Fruit fly (Drosophila melanogaster): ENCODE measurements around the gene tut.

Gene tut

DNA sequence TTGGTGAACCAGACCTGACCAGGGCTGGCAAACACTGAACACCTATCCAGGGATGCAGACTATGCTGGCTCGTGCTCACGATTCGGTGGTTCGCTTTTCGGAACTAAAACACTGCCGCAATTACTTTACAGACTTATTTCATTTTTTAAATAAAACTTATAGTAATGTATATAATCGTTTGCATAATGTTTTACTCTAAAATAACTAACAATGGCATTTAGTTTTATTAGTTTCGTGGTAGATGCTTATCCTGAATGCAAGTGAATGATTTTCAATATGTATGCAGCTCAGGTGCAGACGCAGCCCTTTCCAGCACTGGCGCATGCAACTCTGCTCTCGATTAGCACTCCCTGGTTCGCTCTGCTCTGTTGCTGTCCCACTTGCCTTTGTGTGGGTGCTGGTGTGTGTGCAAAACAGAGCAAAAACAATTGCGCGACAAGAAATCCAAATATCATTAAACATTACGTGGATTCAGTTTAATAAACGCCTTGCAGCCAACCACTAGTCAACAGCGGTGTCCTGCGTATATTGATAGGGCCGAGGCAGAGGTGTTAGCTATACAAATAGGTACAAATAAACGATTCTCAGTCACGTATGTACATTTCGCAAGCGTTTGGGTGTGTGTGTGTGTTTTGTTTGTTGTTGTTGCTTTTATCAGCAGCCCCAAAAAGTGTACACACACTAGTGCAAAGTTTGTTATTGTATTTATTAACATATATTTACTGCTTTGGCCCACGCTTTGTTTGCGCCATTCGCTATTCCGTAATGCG lies 23.7 kb downstream of the tut start, which contains the start of the genes ERR and Atg18a (continued):
- TF ChIP-seq CG5953 (GFP tag; IDR thresholded peaks at IDR 0.05) (0 out of 2 replicates have a peak, but pooled peaks have one; percentile 43), chinmo (GFP tag; IDR thresholded peaks at IDR 0.05; ENCODE audit: partially characterized antibody) (peak; percentile 47; the same call in 1 of the 4 replicates), btn (GFP tag; optimal IDR thresholded peaks at IDR 0.05) (peak; percentile 46), nom (GFP tag; optimal IDR thresholded peaks at IDR 0.05) (no peak), ken (GFP tag; IDR thresholded peaks at IDR 0.05) (peak; percentile 87), HLHmδ (GFP tag; optimal IDR thresholded peaks at IDR 0.05) (no peak), Mad (GFP tag; optimal IDR thresholded peaks at IDR 0.05) (peak; percentile 90), Taf1 (GFP tag; IDR thresholded peaks at IDR 0.05) (peak; percentile 78), croc (GFP tag; conservative IDR thresholded peaks at IDR 0.05) (peak; percentile 85), CG8281 (tag; optimal IDR thresholded peaks at IDR 0.05) (peak; percentile 48), CG9876 (GFP tag; optimal IDR thresholded peaks at IDR 0.05) (peak; percentile 80), CG1832 (GFP tag; optimal IDR thresholded peaks at IDR 0.05) (peak; percentile 23), CG18619 (GFP tag; optimal IDR thresholded peaks at IDR 0.05) (peak; percentile 86), hth (optimal IDR thresholded peaks at IDR 0.05) (no peak), Max (GFP tag; optimal IDR thresholded peaks at IDR 0.05) (peak; percentile 81), Pdp1 (GFP tag; optimal IDR thresholded peaks at IDR 0.05) (peak; percentile 61 to 89), CG10462 (GFP tag; optimal IDR thresholded peaks at IDR 0.05) (peak; percentile 71), salm (tag; optimal IDR thresholded peaks at IDR 0.05) (peak; percentile 16), gro (GFP tag; optimal IDR thresholded peaks at IDR 0.05) (peak; percentile 66), CG12659 (GFP tag; optimal IDR thresholded peaks at IDR 0.05) (peak; percentile 92), CG14860 (GFP tag; IDR thresholded peaks at IDR 0.05; ENCODE audit: partially characterized antibody) (peak; percentile 36; the same call in 1 of the 3 replicates), Dbx (GFP tag; IDR thresholded peaks at IDR 0.05) (peak; percentile 86), CG15514 (GFP tag; optimal IDR thresholded peaks at IDR 0.05) (peak; percentile 99), sens-2 (GFP tag; IDR thresholded peaks at IDR 0.05) (peak; percentile 72; the same call in 1 of the 2 replicates), CG2116 (GFP tag; optimal IDR thresholded peaks at IDR 0.05) (peak; percentile 99), MTF-1 (GFP tag; optimal IDR thresholded peaks at IDR 0.05; ENCODE audit: borderline replicate concordance) (no peak), maf-S (GFP tag; optimal IDR thresholded peaks at IDR 0.05) (peak; percentile 79), CG2199 (GFP tag; IDR thresholded peaks at IDR 0.05) (peak; percentile 51; the same call in 1 of the 3 replicates), Myb (GFP tag; optimal IDR thresholded peaks at IDR 0.05) (peak; percentile 51), HmgZ (tag; optimal IDR thresholded peaks at IDR 0.05) (peak; percentile 87), CG9817 (tag; optimal IDR thresholded peaks at IDR 0.05) (peak; percentile 91), grau (tag; optimal IDR thresholded peaks at IDR 0.05) (peak; percentile 85), MBD-R2 (GFP tag; IDR thresholded peaks at IDR 0.05) (peak; percentile 76), gsb (GFP tag; IDR thresholded peaks at IDR 0.05) (peak; percentile 61), gfzf (GFP tag; optimal IDR thresholded peaks at IDR 0.05) (peak; percentile 11), CG10979 (tag; optimal IDR thresholded peaks at IDR 0.05) (peak; percentile 68), mld (GFP tag; IDR thresholded peaks at IDR 0.05; ENCODE audit: partially characterized antibody) (no peak), CG7372 (GFP tag; IDR thresholded peaks at IDR 0.05) (peak; percentile 89), CG30020 (tag; optimal IDR thresholded peaks at IDR 0.05) (peak; percentile 83), Atf-2 (GFP tag; optimal IDR thresholded peaks at IDR 0.05) (peak; percentile 45), Bdp1 (GFP tag; optimal IDR thresholded peaks at IDR 0.05) (peak; percentile 76), CG31365 (tag; optimal IDR thresholded peaks at IDR 0.05) (peak; percentile 0), GATAe (GFP tag; conservative IDR thresholded peaks at IDR 0.05) (peak; percentile 49; the same call in 1 of the 2 replicates), Eip74EF (GFP tag; optimal IDR thresholded peaks at IDR 0.05) (no peak), nau (GFP tag; optimal IDR thresholded peaks at IDR 0.05) (no peak), Nf-YC (tag; optimal IDR thresholded peaks at IDR 0.05) (peak; percentile 81), CG14441 (GFP tag; IDR thresholded peaks at IDR 0.05) (peak; percentile 90), CG6765 (GFP tag; optimal IDR thresholded peaks at IDR 0.05) (no peak)

Data from whole organism, embryonic.